Worm (Caenorhabditis elegans): ENCODE measurements around the gene C44C10.7.

The C44C10.7 gene

ce11 chrX:11665522-11666017 lies 22.5 kb downstream of the C44C10.7 start:
- no peak for TF ChIP-seq unc-39 (tag; optimal IDR thresholded peaks at IDR 0.05)
- TF ChIP-seq sem-4 (tag; optimal IDR thresholded peaks at IDR 0.05) = peak; percentile 40
- peak; percentile 95 for TF ChIP-seq blmp-1 (tag; optimal IDR thresholded peaks at IDR 0.05; ENCODE audit: insufficient read depth)
- TF ChIP-seq ztf-1 (GFP tag; conservative IDR thresholded peaks at IDR 0.05) = no peak
- TF ChIP-seq R02D3.7 (tag; optimal IDR thresholded peaks at IDR 0.05) = no peak
- no peak for TF ChIP-seq nhr-129 (tag; optimal IDR thresholded peaks at IDR 0.05)
- TF ChIP-seq ceh-82 (tag; optimal IDR thresholded peaks at IDR 0.05) = no peak
- TF ChIP-seq nhr-25 (tag; optimal IDR thresholded peaks at IDR 0.05) = peak; percentile 14
- TF ChIP-seq aly-2 (tag; optimal IDR thresholded peaks at IDR 0.05) = no peak

ce11 chrX:11664184-11664583 lies 23.9 kb downstream of the C44C10.7 start:
- TF ChIP-seq dmd-4 (tag; optimal IDR thresholded peaks at IDR 0.05) = no peak
- no peak for TF ChIP-seq skn-1 (tag; optimal IDR thresholded peaks at IDR 0.05)
- TF ChIP-seq nhr-21 (tag; optimal IDR thresholded peaks at IDR 0.05) = no peak
- TF ChIP-seq R02D3.7 (tag; optimal IDR thresholded peaks at IDR 0.05) = no peak
- TF ChIP-seq lsy-2 (tag; optimal IDR thresholded peaks at IDR 0.05) = no peak
- TF ChIP-seq sma-3 (GFP tag; optimal IDR thresholded peaks at IDR 0.05) = no peak
- no peak for TF ChIP-seq ceh-82 (tag; optimal IDR thresholded peaks at IDR 0.05)
- no peak for TF ChIP-seq nhr-25 (tag; optimal IDR thresholded peaks at IDR 0.05)
- no peak for TF ChIP-seq fos-1 (tag; optimal IDR thresholded peaks at IDR 0.05)
- no peak for TF ChIP-seq ztf-1 (GFP tag; conservative IDR thresholded peaks at IDR 0.05)
- TF ChIP-seq F13H6.1 (tag; optimal IDR thresholded peaks at IDR 0.05) = no peak
- TF ChIP-seq lin-39 (tag; optimal IDR thresholded peaks at IDR 0.05) = no peak
- TF ChIP-seq mbf-1 (tag; optimal IDR thresholded peaks at IDR 0.05) = no peak
- no peak for TF ChIP-seq ceh-16 (tag; optimal IDR thresholded peaks at IDR 0.05)
- TF ChIP-seq ZK546.5 (tag; optimal IDR thresholded peaks at IDR 0.05) = no peak

ce11 chrX:11662557-11662956 lies 25.5 kb downstream of the C44C10.7 start:
- TF ChIP-seq sma-9 (GFP tag; optimal IDR thresholded peaks at IDR 0.05) (peak; percentile 12), sma-9 (tag; optimal IDR thresholded peaks at IDR 0.05) (no peak), egl-27 (tag; optimal IDR thresholded peaks at IDR 0.05) (no peak), unc-62 (GFP tag; optimal IDR thresholded peaks at IDR 0.05) (no peak), nhr-237 (tag; optimal IDR thresholded peaks at IDR 0.05) (no peak), nhr-23 (tag; optimal IDR thresholded peaks at IDR 0.05) (no peak), gmeb-1 (tag; optimal IDR thresholded peaks at IDR 0.05) (no peak), ama-1 (optimal IDR thresholded peaks at IDR 0.05) (no peak)

ce11 chrX:11662069-11662468 lies 26.0 kb downstream of the C44C10.7 start:
- TF ChIP-seq ceh-16 (tag; optimal IDR thresholded peaks at IDR 0.05) = no peak
- TF ChIP-seq C34F6.9 (tag; optimal IDR thresholded peaks at IDR 0.05) = peak; percentile 23
- TF ChIP-seq nhr-129 (tag; optimal IDR thresholded peaks at IDR 0.05) = peak; percentile 32

ce11 chrX:11661625-11662024 lies 26.4 kb downstream of the C44C10.7 start, which contains the start of gene sfxn-1.5:
sfxn-1.5 (minus strand) TSS chrX:11661660.
- TF ChIP-seq mab-5 (tag; optimal IDR thresholded peaks at IDR 0.05) (no peak), skn-1 (tag; optimal IDR thresholded peaks at IDR 0.05) (no peak), snpc-4 (tag; optimal IDR thresholded peaks at IDR 0.05) (no peak), elt-1 (tag; optimal IDR thresholded peaks at IDR 0.05) (no peak), sma-9 (GFP tag; optimal IDR thresholded peaks at IDR 0.05) (peak; percentile 94), sma-9 (tag; optimal IDR thresholded peaks at IDR 0.05) (no peak), zag-1 (tag; optimal IDR thresholded peaks at IDR 0.05) (no peak), sem-4 (tag; optimal IDR thresholded peaks at IDR 0.05) (no peak), crh-2 (tag; optimal IDR thresholded peaks at IDR 0.05) (peak; percentile 79), ceh-16 (tag; optimal IDR thresholded peaks at IDR 0.05) (no peak), lin-13 (GFP tag; optimal IDR thresholded peaks at IDR 0.05) (peak; percentile 21), nhr-21 (tag; optimal IDR thresholded peaks at IDR 0.05) (no peak), nhr-12 (tag; optimal IDR thresholded peaks at IDR 0.05) (no peak), R02D3.7 (tag; optimal IDR thresholded peaks at IDR 0.05) (no peak), nhr-10 (tag; optimal IDR thresholded peaks at IDR 0.05) (no peak), lsy-2 (tag; optimal IDR thresholded peaks at IDR 0.05) (no peak), ztf-4 (tag; optimal IDR thresholded peaks at IDR 0.05) (no peak), F13H6.1 (tag; optimal IDR thresholded peaks at IDR 0.05) (peak; percentile 67), mdl-1 (tag; optimal IDR thresholded peaks at IDR 0.05) (peak in 1 of 2 experiments; percentile 77), gmeb-1 (tag; optimal IDR thresholded peaks at IDR 0.05) (peak; percentile 25), fos-1 (tag; optimal IDR thresholded peaks at IDR 0.05) (peak; percentile 95), elt-3 (tag; optimal IDR thresholded peaks at IDR 0.05) (no peak), sma-3 (GFP tag; optimal IDR thresholded peaks at IDR 0.05) (peak; percentile 44), alr-1 (tag; optimal IDR thresholded peaks at IDR 0.05) (no peak), nhr-129 (tag; optimal IDR thresholded peaks at IDR 0.05) (peak; percentile 95), egl-27 (tag; optimal IDR thresholded peaks at IDR 0.05) (peak; percentile 1), ama-1 (optimal IDR thresholded peaks at IDR 0.05) (no peak), ZK546.5 (tag; optimal IDR thresholded peaks at IDR 0.05) (no peak)
